Worm (Caenorhabditis elegans) whole organism, L1 larva: ENCODE results near the gene str-146.

Source experiments
- C04F5.9 ChIP-seq: sonication (generic microtip); optimal IDR thresholded peaks from 2 replicates; lab custom pipeline; 2016; ENCODE audit warnings: missing genetic modification characterization, missing compliant biosample characterization
- F16B12.6 ChIP-seq: fragments of 150-350 bp; optimal IDR thresholded peaks from 2 replicates; lab custom pipeline; 2014; ENCODE audit warnings: missing biosample characterization, missing genetic modification characterization
- Y116A8C.19 ChIP-seq: sonication (generic microtip); optimal IDR thresholded peaks from 2 replicates; lab custom pipeline; 2016; ENCODE audit warnings: missing compliant biosample characterization, missing genetic modification characterization, borderline replicate concordance
- aha-1 ChIP-seq: fragments of 150-350 bp; optimal IDR thresholded peaks from 2 replicates; lab custom pipeline; 2014; ENCODE audit warnings: missing biosample characterization, missing genetic modification characterization
- aly-2 ChIP-seq: fragments of 150-350 bp; optimal IDR thresholded peaks from 2 replicates; lab custom pipeline; 2014; ENCODE audit warnings: missing biosample characterization, missing genetic modification characterization
- ama-1 ChIP-seq: fragments of 150-350 bp; optimal IDR thresholded peaks from 2 replicates; lab custom pipeline; 2014
- blmp-1 ChIP-seq: fragments of 150-350 bp; optimal IDR thresholded peaks from 2 replicates; lab custom pipeline; 2014; ENCODE audit warnings: missing biosample characterization, missing genetic modification characterization
- ceh-82 ChIP-seq, 3 experiments: fragments of 150-350 bp in 1 of 3; sonication (generic microtip) in 2 of 3; optimal IDR thresholded peaks; 2 replicates each; lab custom pipeline; 2014 to 2017; ENCODE audit warnings: missing biosample characterization in 3 of 3, missing genetic modification characterization in 3 of 3
- ceh-88 ChIP-seq: fragments of 200-800 bp; sonication (Bioruptor generic); IDR thresholded peaks from 2 replicates; pipeline ENCODE4 v1.3.6; 2022; ENCODE audit warnings: missing genetic modification characterization, missing compliant biosample characterization
- ceh-90 ChIP-seq: sonication (generic microtip); optimal IDR thresholded peaks from 2 replicates; lab custom pipeline; 2016; ENCODE audit warnings: missing genetic modification characterization, missing compliant biosample characterization
- dpl-1 ChIP-seq, 3 experiments: fragments of 150-350 bp in 2 of 3; sonication (generic microtip) in 1 of 3; optimal IDR thresholded peaks; 2 replicates each; lab custom pipeline; 2014 to 2017; ENCODE audit warnings: missing biosample characterization in 3 of 3, missing genetic modification characterization in 3 of 3, missing genetic modification reagents in 3 of 3
- efl-1 ChIP-seq, 4 experiments: fragments of 150-350 bp; optimal IDR thresholded peaks in 3 of 4; peaks in 1 of 4; 1 replicate in 1 of 4; 2 replicates in 3 of 4; lab custom pipeline; 2014; ENCODE audit warnings: missing biosample characterization in 2 of 4, missing genetic modification characterization in 2 of 4, missing genetic modification reagents in 2 of 4
- efl-3 ChIP-seq: fragments of 200-800 bp; sonication (Bioruptor generic); optimal IDR thresholded peaks from 2 replicates; lab custom pipeline; 2018; ENCODE audit warnings: mild to moderate bottlenecking, missing genetic modification characterization, missing compliant biosample characterization
- egl-13 ChIP-seq: sonication (generic microtip); optimal IDR thresholded peaks from 2 replicates; lab custom pipeline; 2016; ENCODE audit warnings: missing genotype, missing genetic modification reagents, missing genetic modification characterization, missing compliant biosample characterization
- elt-3 ChIP-seq, 6 experiments: fragments of 150-350 bp in 1 of 6; sonication (generic microtip); optimal IDR thresholded peaks; 2 replicates each; lab custom pipeline; 2017 to 2018; ENCODE audit warnings: missing biosample characterization in 6 of 6, missing genetic modification characterization in 6 of 6, inconsistent platforms in 1 of 6
- fkh-10 ChIP-seq: sonication (generic microtip); optimal IDR thresholded peaks from 2 replicates; lab custom pipeline; 2017; ENCODE audit warnings: missing biosample characterization, missing genetic modification reagents, missing genetic modification characterization
- fkh-4 ChIP-seq: sonication (generic microtip); optimal IDR thresholded peaks from 2 replicates; lab custom pipeline; 2016; ENCODE audit warnings: missing compliant biosample characterization, missing genetic modification characterization, borderline replicate concordance
- fkh-8 ChIP-seq: sonication (generic microtip); optimal IDR thresholded peaks from 2 replicates; lab custom pipeline; 2016; ENCODE audit warnings: mild to moderate bottlenecking, missing genetic modification characterization, missing compliant biosample characterization
- grh-1 ChIP-seq: fragments of 200-800 bp; sonication (Bioruptor generic); IDR thresholded peaks from 2 replicates; pipeline ENCODE4 v1.3.6; 2022; ENCODE audit warnings: missing genetic modification reagents, missing genetic modification characterization, missing compliant biosample characterization
- hlh-17 ChIP-seq: fragments of 200-800 bp; sonication (Bioruptor generic); optimal IDR thresholded peaks from 2 replicates; lab custom pipeline; 2018; ENCODE audit warnings: missing genetic modification characterization, mild to moderate bottlenecking, missing compliant biosample characterization, moderate library complexity, borderline replicate concordance
- hlh-4 ChIP-seq: sonication (generic microtip); optimal IDR thresholded peaks from 2 replicates; lab custom pipeline; 2016; ENCODE audit warnings: mild to moderate bottlenecking, missing genetic modification characterization, missing compliant biosample characterization
- hpl-2 ChIP-seq: fragments of 150-350 bp; optimal IDR thresholded peaks from 2 replicates; lab custom pipeline; 2014; ENCODE audit warnings: missing biosample characterization, missing genetic modification reagents, missing genetic modification characterization
- irx-1 ChIP-seq: sonication (generic microtip); optimal IDR thresholded peaks from 2 replicates; lab custom pipeline; 2016; ENCODE audit warnings: missing genetic modification characterization, missing compliant biosample characterization
- lin-13 ChIP-seq: fragments of 150-350 bp; optimal IDR thresholded peaks from 2 replicates; lab custom pipeline; 2014; ENCODE audit warnings: missing biosample characterization, missing genetic modification reagents, missing genetic modification characterization
- lin-14 ChIP-seq: fragments of 200-800 bp; sonication (Bioruptor generic); optimal IDR thresholded peaks from 2 replicates; lab custom pipeline; 2018; ENCODE audit warnings: mild to moderate bottlenecking, missing genetic modification characterization, moderate library complexity, missing compliant biosample characterization
- lin-35 ChIP-seq, 2 experiments: fragments of 150-350 bp; optimal IDR thresholded peaks; 2 replicates each; lab custom pipeline; 2014; ENCODE audit warnings: missing biosample characterization in 2 of 2, missing genetic modification characterization in 2 of 2, missing genetic modification reagents in 2 of 2
- lin-39 ChIP-seq: fragments of 150-350 bp; optimal IDR thresholded peaks from 2 replicates; lab custom pipeline; 2014; ENCODE audit warnings: missing biosample characterization, missing genetic modification reagents, missing genetic modification characterization
- lsy-2 ChIP-seq, 2 experiments: fragments of 150-350 bp; optimal IDR thresholded peaks; 2 replicates each; lab custom pipeline; 2014; ENCODE audit warnings: missing biosample characterization in 2 of 2, missing genetic modification characterization in 2 of 2
- mef-2 ChIP-seq: fragments of 150-350 bp; optimal IDR thresholded peaks from 2 replicates; lab custom pipeline; 2014; ENCODE audit warnings: missing biosample characterization, missing genetic modification characterization
- mep-1 ChIP-seq: fragments of 150-350 bp; optimal IDR thresholded peaks from 2 replicates; lab custom pipeline; 2014; ENCODE audit warnings: missing biosample characterization, missing genetic modification characterization
- nhr-12 ChIP-seq: sonication (generic microtip); optimal IDR thresholded peaks from 2 replicates; lab custom pipeline; 2017; ENCODE audit warnings: missing biosample characterization, missing genetic modification characterization
- nhr-20 ChIP-seq: sonication (generic microtip); optimal IDR thresholded peaks from 2 replicates; lab custom pipeline; 2016; ENCODE audit warnings: mild to moderate bottlenecking, missing genetic modification characterization, missing compliant biosample characterization
- nhr-237 ChIP-seq: fragments of 150-350 bp; optimal IDR thresholded peaks from 2 replicates; lab custom pipeline; 2014; ENCODE audit warnings: missing biosample characterization, missing genetic modification characterization
- nhr-71 ChIP-seq: sonication (generic microtip); optimal IDR thresholded peaks from 2 replicates; lab custom pipeline; 2016; ENCODE audit warnings: mild to moderate bottlenecking, missing genetic modification characterization, moderate library complexity, missing compliant biosample characterization
- nhr-85 ChIP-seq: sonication (generic microtip); peaks from one replicate; lab custom pipeline; 2016; ENCODE audit warnings: missing genetic modification characterization, inconsistent platforms, missing compliant biosample characterization
- nhr-90 ChIP-seq: sonication (generic microtip); optimal IDR thresholded peaks from 2 replicates; lab custom pipeline; 2016; ENCODE audit warnings: mild to moderate bottlenecking, missing genetic modification characterization, missing compliant biosample characterization; ENCODE audit not compliant: poor library complexity
- pqm-1 ChIP-seq: sonication (generic microtip); optimal IDR thresholded peaks from 3 replicates; lab custom pipeline; 2017; ENCODE audit warnings: missing biosample characterization, missing genetic modification characterization
- skn-1 ChIP-seq: fragments of 150-350 bp; optimal IDR thresholded peaks from 2 replicates; lab custom pipeline; 2014; ENCODE audit warnings: missing biosample characterization, missing genetic modification characterization
- snpc-4 ChIP-seq: fragments of 150-350 bp; optimal IDR thresholded peaks from 2 replicates; lab custom pipeline; 2014; ENCODE audit warnings: missing biosample characterization, missing genetic modification characterization
- snu-23 ChIP-seq: sonication (generic microtip); optimal IDR thresholded peaks from 2 replicates; lab custom pipeline; 2016; ENCODE audit warnings: missing genetic modification characterization, missing compliant biosample characterization
- sox-4 ChIP-seq: sonication (generic microtip); optimal IDR thresholded peaks from 2 replicates; lab custom pipeline; 2016; ENCODE audit warnings: missing genetic modification characterization, missing compliant biosample characterization
- sptf-1 ChIP-seq: fragments of 150-350 bp; optimal IDR thresholded peaks from 2 replicates; lab custom pipeline; 2014; ENCODE audit warnings: missing biosample characterization, missing genetic modification characterization
- sup-37 ChIP-seq: fragments of 200-800 bp; sonication (Bioruptor generic); optimal IDR thresholded peaks from 2 replicates; lab custom pipeline; 2018; ENCODE audit warnings: mild to moderate bottlenecking, missing genetic modification characterization, missing compliant biosample characterization
- swsn-7 ChIP-seq: sonication (generic microtip); optimal IDR thresholded peaks from 2 replicates; lab custom pipeline; 2016; ENCODE audit warnings: missing genetic modification characterization, missing compliant biosample characterization
- tbx-2 ChIP-seq: sonication (generic microtip); optimal IDR thresholded peaks from 2 replicates; lab custom pipeline; 2016; ENCODE audit warnings: missing genetic modification characterization, missing compliant biosample characterization
- tlp-1 ChIP-seq: fragments of 150-350 bp; optimal IDR thresholded peaks from 2 replicates; lab custom pipeline; 2014; ENCODE audit warnings: missing biosample characterization, missing genetic modification characterization
- unc-130 ChIP-seq: fragments of 150-350 bp; optimal IDR thresholded peaks from 2 replicates; lab custom pipeline; 2017; ENCODE audit warnings: missing biosample characterization, missing genetic modification characterization, inconsistent platforms
- unc-30 ChIP-seq: sonication (generic microtip); optimal IDR thresholded peaks from 2 replicates; lab custom pipeline; 2017; ENCODE audit warnings: missing biosample characterization, missing genetic modification characterization
- xbp-1 ChIP-seq: sonication (generic microtip); optimal IDR thresholded peaks from 2 replicates; lab custom pipeline; 2016; ENCODE audit warnings: missing genetic modification characterization, missing compliant biosample characterization
- zag-1 ChIP-seq: fragments of 150-350 bp; optimal IDR thresholded peaks from 2 replicates; lab custom pipeline; 2014; ENCODE audit warnings: missing biosample characterization, missing genetic modification characterization
- ztf-11 ChIP-seq, 2 experiments: sonication (generic microtip); optimal IDR thresholded peaks; 2 replicates each; lab custom pipeline; 2016 to 2017; ENCODE audit warnings: missing genetic modification characterization in 2 of 2, missing biosample characterization in 1 of 2, missing compliant biosample characterization in 1 of 2

Gene str-146

ce11 chrV:8044957-8045356 lies 50.3 kb downstream of the str-146 start:
- TF ChIP-seq nhr-85: peak; percentile 84
- TF ChIP-seq swsn-7 (tag; lab: Kevin White, UChicago): no peak
- TF ChIP-seq fkh-8 (tag; lab: Kevin White, UChicago): no peak
- no peak for TF ChIP-seq ceh-82 (tag; optimal IDR thresholded peaks at IDR 0.05; lab: Kevin White, UChicago)
- peak; percentile 61 for TF ChIP-seq lin-14 (GFP tag; lab: Kevin White, UChicago)
- TF ChIP-seq lin-35 (GFP tag; optimal IDR thresholded peaks at IDR 0.05; lab: Kevin White, UChicago): no peak
- no peak for TF ChIP-seq unc-130 (tag; lab: Kevin White, UChicago)
- TF ChIP-seq egl-13 (tag; lab: Kevin White, UChicago): no peak
- TF ChIP-seq blmp-1 (tag; lab: Kevin White, UChicago): peak; percentile 68
- peak; percentile 46 for TF ChIP-seq mep-1 (tag; lab: Kevin White, UChicago)
- TF ChIP-seq irx-1 (tag; lab: Kevin White, UChicago): no peak
- TF ChIP-seq snu-23 (GFP tag; lab: Kevin White, UChicago): peak; percentile 2
- 0 out of 2 replicates have a peak, but pooled peaks have one; percentile 7 for TF ChIP-seq grh-1 (GFP tag; lab: Robert Waterston, UW)
- no peak for TF ChIP-seq C04F5.9 (tag; lab: Kevin White, UChicago)
- no peak for TF ChIP-seq nhr-12 (tag; lab: Kevin White, UChicago)
- no peak for TF ChIP-seq efl-1 (optimal IDR thresholded peaks at IDR 0.05; lab: Kevin White, UChicago)
- peak in 1 of 2 experiments; percentile 66 for TF ChIP-seq efl-1 (GFP tag; optimal IDR thresholded peaks at IDR 0.05 in 1 of 2; lab: Kevin White, UChicago)
- no peak for TF ChIP-seq sptf-1 (tag; lab: Kevin White, UChicago)
- no peak for TF ChIP-seq dpl-1 (GFP tag; optimal IDR thresholded peaks at IDR 0.05; lab: Kevin White, UChicago)
- TF ChIP-seq nhr-20 (tag; lab: Kevin White, UChicago): peak; percentile 10
- TF ChIP-seq hlh-4: no peak

ce11 chrV:8043664-8044063 lies 51.6 kb downstream of the str-146 start:
- TF ChIP-seq ztf-11 (tag; optimal IDR thresholded peaks at IDR 0.05; lab: Kevin White, UChicago) (no peak), irx-1 (tag; lab: Kevin White, UChicago) (no peak), nhr-90 (tag; lab: Kevin White, UChicago) (no peak), hpl-2 (GFP tag; lab: Kevin White, UChicago) (no peak), hlh-17 (no peak), fkh-4 (no peak), Y116A8C.19 (tag; lab: Kevin White, UChicago) (no peak), sup-37 (GFP tag; lab: Kevin White, UChicago) (no peak), elt-3 (tag; optimal IDR thresholded peaks at IDR 0.05; lab: Kevin White, UChicago) (peak in 2 of 6 experiments; percentile 33 to 36), aha-1 (tag; lab: Kevin White, UChicago) (no peak), tlp-1 (tag; lab: Kevin White, UChicago) (no peak), zag-1 (no peak), skn-1 (tag; lab: Kevin White, UChicago) (no peak), ceh-90 (no peak), efl-3 (GFP tag; lab: Kevin White, UChicago) (no peak), pqm-1 (tag; lab: Kevin White, UChicago) (no peak), xbp-1 (tag; lab: Kevin White, UChicago) (no peak), sox-4 (tag; lab: Kevin White, UChicago) (no peak), nhr-237 (no peak), aly-2 (tag; lab: Kevin White, UChicago) (no peak), lin-14 (GFP tag; lab: Kevin White, UChicago) (peak; percentile 62), tbx-2 (tag; lab: Kevin White, UChicago) (no peak), lin-13 (GFP tag; lab: Kevin White, UChicago) (no peak), blmp-1 (tag; lab: Kevin White, UChicago) (peak; percentile 92), grh-1 (GFP tag; lab: Robert Waterston, UW) (no peak), ceh-88 (GFP tag; lab: Robert Waterston, UW) (no peak), ama-1 (lab: Kevin White, UChicago) (no peak), fkh-10 (GFP tag; lab: Kevin White, UChicago) (no peak), egl-13 (tag; lab: Kevin White, UChicago) (no peak), snpc-4 (tag; lab: Kevin White, UChicago) (no peak), F16B12.6 (tag; lab: Kevin White, UChicago) (no peak), mef-2 (tag; lab: Kevin White, UChicago) (no peak), lsy-2 (tag; optimal IDR thresholded peaks at IDR 0.05; lab: Kevin White, UChicago) (no peak), lin-39 (no peak), dpl-1 (GFP tag; optimal IDR thresholded peaks at IDR 0.05; lab: Kevin White, UChicago) (no peak), nhr-71 (tag; lab: Kevin White, UChicago) (peak; percentile 15), unc-30 (tag; lab: Kevin White, UChicago) (no peak), mep-1 (tag; lab: Kevin White, UChicago) (peak; percentile 38)
